Worm (Caenorhabditis elegans) whole organism, midembryonic: ENCODE data around the gene srh-166.

Experiments
- T22C8.4 ChIP-seq: fragments of 200-800 bp; sonication (Bioruptor generic); IDR thresholded peaks from 2 replicates; pipeline ENCODE4 v1.3.6; 2022; ENCODE audit warnings: missing genetic modification characterization, missing compliant biosample characterization
- cog-1 ChIP-seq: sonication (generic microtip); optimal IDR thresholded peaks from 2 replicates; lab custom pipeline; 2016; ENCODE audit warnings: missing genetic modification characterization, missing compliant biosample characterization
- flt-1 ChIP-seq: fragments of 200-800 bp; sonication (Bioruptor generic); IDR thresholded peaks from 2 replicates; pipeline ENCODE4 v1.3.6; 2022; ENCODE audit warnings: missing genetic modification characterization, missing compliant biosample characterization
- klf-2 ChIP-seq: fragments of 200-800 bp; sonication (Bioruptor generic); conservative IDR thresholded peaks from 2 replicates; pipeline ENCODE4 v1.3.6; 2022; ENCODE audit warnings: missing genetic modification reagents, missing genetic modification characterization, missing compliant biosample characterization
- med-1 ChIP-seq: sonication (generic microtip); optimal IDR thresholded peaks from 2 replicates; lab custom pipeline; 2017; ENCODE audit warnings: missing genetic modification characterization, mild to moderate bottlenecking, missing compliant biosample characterization, antibody characterized with exemption, missing genetic modification reagents; ENCODE audit not compliant: insufficient read depth
- ref-1 ChIP-seq: fragments of 200-800 bp; sonication (Bioruptor generic); conservative IDR thresholded peaks from 2 replicates; pipeline ENCODE4 v1.3.6; 2022; ENCODE audit warnings: missing genetic modification reagents, missing genetic modification characterization, missing compliant biosample characterization
- tab-1 ChIP-seq: fragments of 200-800 bp; sonication (Bioruptor generic); IDR thresholded peaks from 2 replicates; pipeline ENCODE4 v1.3.6; 2022; ENCODE audit warnings: missing genetic modification characterization, missing compliant biosample characterization
- ztf-23 ChIP-seq: fragments of 200-800 bp; sonication (Bioruptor generic); IDR thresholded peaks from 2 replicates; pipeline ENCODE4 v1.3.6; 2022; ENCODE audit warnings: missing genetic modification reagents, missing genetic modification characterization, missing compliant biosample characterization
- ztf-29 ChIP-seq: fragments of 200-800 bp; sonication (Bioruptor generic); IDR thresholded peaks from 2 replicates; pipeline ENCODE4 v1.3.6; 2022; ENCODE audit warnings: missing genetic modification reagents, missing genetic modification characterization, missing compliant biosample characterization

- no peak for TF ChIP-seq klf-2 (GFP tag; lab: Robert Waterston, UW)
- TF ChIP-seq ztf-23, result no peak
- TF ChIP-seq flt-1, result no peak
- TF ChIP-seq T22C8.4 (GFP tag; lab: Robert Waterston, UW), result no peak
- no peak for TF ChIP-seq tab-1 (GFP tag; lab: Robert Waterston, UW)
- TF ChIP-seq cog-1 (tag; lab: Kevin White, UChicago), result no peak
- no peak for TF ChIP-seq ref-1
- no peak for TF ChIP-seq ztf-29 (GFP tag; lab: Robert Waterston, UW)
- TF ChIP-seq med-1 (GFP tag; lab: Kevin White, UChicago), result no peak
Measured at ce11 chrV:20573392-20573791, 47.7 kb upstream of the srh-166 start, which contains the start of gene F26F2.5.
